Fruit fly (Drosophila melanogaster) whole organism, adult: Measurements from ENCODE around the gene CG13003.

Experiments used
- CG11617 ChIP-seq: fragments of 200-800 bp; sonication (Bioruptor generic); optimal IDR thresholded peaks from 2 replicates; lab custom pipeline; 2017; ENCODE audit warnings: mild to moderate bottlenecking, missing biosample characterization, missing genetic modification reagents, missing genetic modification characterization
- CG14711 ChIP-seq: fragments of 200-800 bp; sonication (Bioruptor generic); optimal IDR thresholded peaks from 2 replicates; lab custom pipeline; 2018; ENCODE audit warnings: missing biosample characterization, mild to moderate bottlenecking, missing genetic modification characterization, moderate library complexity
- CG5204 ChIP-seq: fragments of 200-800 bp; sonication (Bioruptor generic); optimal IDR thresholded peaks from 2 replicates; lab custom pipeline; 2016; ENCODE audit warnings: missing biosample characterization, missing genetic modification characterization
- CG7045 ChIP-seq: fragments of 200-800 bp; sonication (Bioruptor generic); optimal IDR thresholded peaks from 2 replicates; lab custom pipeline; 2017; ENCODE audit warnings: missing biosample characterization, mild to moderate bottlenecking, missing genetic modification characterization
- Crg-1 ChIP-seq: fragments of 200-800 bp; sonication (Bioruptor generic); optimal IDR thresholded peaks from 2 replicates; lab custom pipeline; 2016; ENCODE audit warnings: missing biosample characterization, missing genetic modification characterization
- bab1 ChIP-seq: fragments of 200-800 bp; sonication (Bioruptor generic); optimal IDR thresholded peaks from 3 replicates; lab custom pipeline; 2019; ENCODE audit warnings: missing biosample characterization, mild to moderate bottlenecking, missing genetic modification characterization, moderate library complexity
- cic ChIP-seq: fragments of 200-800 bp; sonication (Bioruptor generic); optimal IDR thresholded peaks from 2 replicates; lab custom pipeline; 2017; ENCODE audit warnings: missing biosample characterization, mild to moderate bottlenecking, missing genetic modification characterization, moderate library complexity
- cnc ChIP-seq, 2 experiments: fragments of >200 bp; optimal IDR thresholded peaks; 2 replicates each; lab custom pipeline; 2017
- kay ChIP-seq: fragments of 200-800 bp; sonication (Bioruptor generic); peaks from one replicate; lab custom pipeline; 2016; ENCODE audit warnings: missing biosample characterization, missing genetic modification characterization, borderline replicate concordance

- TF ChIP-seq cic: no peak
- TF ChIP-seq CG11617 (GFP tag; lab: Kevin White, UChicago): no peak
- no peak for TF ChIP-seq cnc (optimal IDR thresholded peaks at IDR 0.05; lab: Kevin White, UChicago)
- no peak for TF ChIP-seq kay (GFP tag; lab: Kevin White, UChicago)
- TF ChIP-seq Crg-1: no peak
- TF ChIP-seq CG7045 (GFP tag; lab: Kevin White, UChicago): no peak
- TF ChIP-seq CG14711: peak; percentile 23
- no peak for TF ChIP-seq CG5204 (GFP tag; lab: Kevin White, UChicago)
- TF ChIP-seq bab1: no peak
These were observed 43.2 kb downstream of the CG13003 start for dm6 chrX:16833097-16833496.
